Fruit fly (Drosophila melanogaster): Measurements from ENCODE around the gene Gbeta5.

Gbeta5 gene

dm6 chrX:8126149-8126548 is 25.9 kb downstream of the Gbeta5 start (continued):
- TF ChIP-seq CG2120 (GFP tag; optimal IDR thresholded peaks at IDR 0.05), result no peak
- TF ChIP-seq ttk (GFP tag; IDR thresholded peaks at IDR 0.05), result peak; percentile 65
- no peak for TF ChIP-seq CG6175 (GFP tag; IDR thresholded peaks at IDR 0.05)
- TF ChIP-seq ab (GFP tag; optimal IDR thresholded peaks at IDR 0.05), result no peak
- peak; percentile 82 for TF ChIP-seq zfh1 (GFP tag; IDR thresholded peaks at IDR 0.05)
- peak; percentile 9 for TF ChIP-seq Fer3 (tag; optimal IDR thresholded peaks at IDR 0.05)
- no peak for TF ChIP-seq Ets97D (GFP tag; optimal IDR thresholded peaks at IDR 0.05)
- peak; percentile 75 for TF ChIP-seq gsb-n (tag; optimal IDR thresholded peaks at IDR 0.05)
- TF ChIP-seq unc-4 (GFP tag; IDR thresholded peaks at IDR 0.05; ENCODE audit: partially characterized antibody), result no peak
- no peak for TF ChIP-seq pan (optimal IDR thresholded peaks at IDR 0.05)
- TF ChIP-seq pan (GFP tag; optimal IDR thresholded peaks at IDR 0.05 in 1 of 2, IDR thresholded peaks at IDR 0.05 in 1 of 2), result peak in 1 of 2 experiments; percentile 58
- no peak for TF ChIP-seq klu (GFP tag; IDR thresholded peaks at IDR 0.05)
- no peak for TF ChIP-seq her (GFP tag; optimal IDR thresholded peaks at IDR 0.05)
- no peak for TF ChIP-seq CG9932 (GFP tag; IDR thresholded peaks at IDR 0.05)
- TF ChIP-seq usp (GFP tag; optimal IDR thresholded peaks at IDR 0.05), result no peak
- TF ChIP-seq sens (GFP tag), result peak; percentile 93
- TF ChIP-seq Opbp (GFP tag; IDR thresholded peaks at IDR 0.05; ENCODE audit: partially characterized antibody), result no peak
- TF ChIP-seq cas (GFP tag; IDR thresholded peaks at IDR 0.05), result no peak
- no peak for TF ChIP-seq ftz-f1 (GFP tag; optimal IDR thresholded peaks at IDR 0.05)
- no peak for TF ChIP-seq kni (GFP tag; optimal IDR thresholded peaks at IDR 0.05)
- no peak for TF ChIP-seq CG8281 (tag; optimal IDR thresholded peaks at IDR 0.05)
- TF ChIP-seq ham (GFP tag; IDR thresholded peaks at IDR 0.05), result no peak
- no peak for TF ChIP-seq abd-A (tag; optimal IDR thresholded peaks at IDR 0.05)
- peak; percentile 39 for TF ChIP-seq CG10209 (GFP tag; optimal IDR thresholded peaks at IDR 0.05)
- TF ChIP-seq E2f1 (GFP tag; IDR thresholded peaks at IDR 0.05), result peak; percentile 43
- peak; percentile 34; the same call in 1 of the 2 replicates for TF ChIP-seq sim (GFP tag; IDR thresholded peaks at IDR 0.05)
- TF ChIP-seq CG9437 (GFP tag; optimal IDR thresholded peaks at IDR 0.05), result peak; percentile 2
- no peak for TF ChIP-seq hkb (optimal IDR thresholded peaks at IDR 0.05)
- TF ChIP-seq hkb (GFP tag; IDR thresholded peaks at IDR 0.05), result peak; percentile 65
- peak; percentile 28 for TF ChIP-seq CG17802 (tag; optimal IDR thresholded peaks at IDR 0.05)
- no peak for TF ChIP-seq vfl (GFP tag; optimal IDR thresholded peaks at IDR 0.05)
- no peak for TF ChIP-seq Poxn (GFP tag; IDR thresholded peaks at IDR 0.05)
- TF ChIP-seq CG10366 (GFP tag; IDR thresholded peaks at IDR 0.05), result peak; percentile 54; the same call in 1 of the 2 replicates
- TF ChIP-seq shn (GFP tag; optimal IDR thresholded peaks at IDR 0.05), result peak; percentile 21
- peak; percentile 43 for TF ChIP-seq CG6813 (GFP tag; optimal IDR thresholded peaks at IDR 0.05)
- TF ChIP-seq CG43689 (GFP tag; IDR thresholded peaks at IDR 0.05), result no peak
- TF ChIP-seq CG14667 (GFP tag; IDR thresholded peaks at IDR 0.05), result peak; percentile 40; the same call in 1 of the 2 replicates
- no peak for TF ChIP-seq CG15073 (GFP tag; optimal IDR thresholded peaks at IDR 0.05)
- no peak for TF ChIP-seq pb (GFP tag; optimal IDR thresholded peaks at IDR 0.05)
- no peak for TF ChIP-seq Lim3 (GFP tag; IDR thresholded peaks at IDR 0.05)
- TF ChIP-seq HHEX (GFP tag; optimal IDR thresholded peaks at IDR 0.05), result peak; percentile 17
- TF ChIP-seq fu2 (GFP tag; optimal IDR thresholded peaks at IDR 0.05), result no peak
- TF ChIP-seq ind (GFP tag; optimal IDR thresholded peaks at IDR 0.05), result peak; percentile 57
- TF ChIP-seq CG4328 (GFP tag; optimal IDR thresholded peaks at IDR 0.05), result no peak
- TF ChIP-seq CG14965 (GFP tag; optimal IDR thresholded peaks at IDR 0.05; ENCODE audit: borderline replicate concordance), result no peak
- TF ChIP-seq CG13775 (GFP tag; optimal IDR thresholded peaks at IDR 0.05), result peak; percentile 33
- no peak for TF ChIP-seq CG1792 (GFP tag; optimal IDR thresholded peaks at IDR 0.05)
- TF ChIP-seq insv (GFP tag; optimal IDR thresholded peaks at IDR 0.05), result no peak
- TF ChIP-seq Dp (GFP tag; optimal IDR thresholded peaks at IDR 0.05), result no peak
- no peak for TF ChIP-seq Doc3 (GFP tag; IDR thresholded peaks at IDR 0.05; ENCODE audit: partially characterized antibody)
- TF ChIP-seq CG4730 (GFP tag; IDR thresholded peaks at IDR 0.05), result no peak
- TF ChIP-seq Hr3 (GFP tag; optimal IDR thresholded peaks at IDR 0.05), result peak; percentile 52
- TF ChIP-seq zf30C (GFP tag; optimal IDR thresholded peaks at IDR 0.05), result no peak

All from whole organism, embryonic.